Fruit fly (Drosophila melanogaster) whole organism, adult: ENCODE data around the gene GstD5.

Experiments
- CG11617 ChIP-seq: fragments of 200-800 bp; sonication (Bioruptor generic); optimal IDR thresholded peaks from 2 replicates; lab custom pipeline; 2017; ENCODE audit warnings: mild to moderate bottlenecking, missing biosample characterization, missing genetic modification reagents, missing genetic modification characterization
- CG12768 ChIP-seq: fragments of 200-800 bp; sonication (Bioruptor generic); optimal IDR thresholded peaks from 2 replicates; lab custom pipeline; 2017; ENCODE audit warnings: missing biosample characterization, missing genetic modification characterization, mild to moderate bottlenecking, moderate library complexity, missing genetic modification reagents
- CG14711 ChIP-seq: fragments of 200-800 bp; sonication (Bioruptor generic); optimal IDR thresholded peaks from 2 replicates; lab custom pipeline; 2018; ENCODE audit warnings: missing biosample characterization, mild to moderate bottlenecking, missing genetic modification characterization, moderate library complexity
- CG1620 ChIP-seq: fragments of 200-800 bp; sonication (Bioruptor generic); optimal IDR thresholded peaks from 2 replicates; lab custom pipeline; 2016; ENCODE audit warnings: missing biosample characterization, missing genetic modification characterization
- CG33017 ChIP-seq: fragments of 200-800 bp; sonication (Bioruptor generic); optimal IDR thresholded peaks from 2 replicates; lab custom pipeline; 2018; ENCODE audit warnings: missing biosample characterization, mild to moderate bottlenecking, missing genetic modification characterization, moderate library complexity
- CG5204 ChIP-seq: fragments of 200-800 bp; sonication (Bioruptor generic); optimal IDR thresholded peaks from 2 replicates; lab custom pipeline; 2016; ENCODE audit warnings: missing biosample characterization, missing genetic modification characterization
- CG7045 ChIP-seq: fragments of 200-800 bp; sonication (Bioruptor generic); optimal IDR thresholded peaks from 2 replicates; lab custom pipeline; 2017; ENCODE audit warnings: missing biosample characterization, mild to moderate bottlenecking, missing genetic modification characterization
- CG7101 ChIP-seq: fragments of 200-800 bp; sonication (Bioruptor generic); optimal IDR thresholded peaks from 2 replicates; lab custom pipeline; 2018; ENCODE audit warnings: missing biosample characterization, mild to moderate bottlenecking, missing genetic modification characterization, moderate library complexity
- Clk ChIP-seq: fragments of 200-800 bp; sonication (Bioruptor generic); optimal IDR thresholded peaks from 2 replicates; lab custom pipeline; 2017; ENCODE audit warnings: missing biosample characterization, missing genetic modification characterization
- Crg-1 ChIP-seq: fragments of 200-800 bp; sonication (Bioruptor generic); optimal IDR thresholded peaks from 2 replicates; lab custom pipeline; 2016; ENCODE audit warnings: missing biosample characterization, missing genetic modification characterization
- Hr96 ChIP-seq: fragments of 200-800 bp; sonication (Bioruptor generic); optimal IDR thresholded peaks from 2 replicates; lab custom pipeline; 2016; ENCODE audit warnings: missing biosample characterization, missing genetic modification characterization
- Mnt ChIP-seq: fragments of 200-800 bp; sonication (Bioruptor generic); optimal IDR thresholded peaks from 2 replicates; lab custom pipeline; 2016; ENCODE audit warnings: missing biosample characterization, mild to moderate bottlenecking, missing genetic modification characterization
- bab1 ChIP-seq: fragments of 200-800 bp; sonication (Bioruptor generic); optimal IDR thresholded peaks from 3 replicates; lab custom pipeline; 2019; ENCODE audit warnings: missing biosample characterization, mild to moderate bottlenecking, missing genetic modification characterization, moderate library complexity
- cic ChIP-seq: fragments of 200-800 bp; sonication (Bioruptor generic); optimal IDR thresholded peaks from 2 replicates; lab custom pipeline; 2017; ENCODE audit warnings: missing biosample characterization, mild to moderate bottlenecking, missing genetic modification characterization, moderate library complexity
- cnc ChIP-seq, 2 experiments: fragments of >200 bp; optimal IDR thresholded peaks; 2 replicates each; lab custom pipeline; 2017
- kay ChIP-seq: fragments of 200-800 bp; sonication (Bioruptor generic); peaks from one replicate; lab custom pipeline; 2016; ENCODE audit warnings: missing biosample characterization, missing genetic modification characterization, borderline replicate concordance
- ovo ChIP-seq: fragments of 200-800 bp; sonication (Bioruptor generic); optimal IDR thresholded peaks from 2 replicates; lab custom pipeline; 2016; ENCODE audit warnings: missing biosample characterization, missing genetic modification characterization
- pad ChIP-seq: fragments of 200-800 bp; sonication (Bioruptor generic); optimal IDR thresholded peaks from 3 replicates; lab custom pipeline; 2017; ENCODE audit warnings: missing biosample characterization, missing genetic modification characterization, mild to moderate bottlenecking, moderate library complexity, missing genetic modification reagents
- toe ChIP-seq: fragments of 200-800 bp; sonication (Bioruptor generic); optimal IDR thresholded peaks from 2 replicates; lab custom pipeline; 2016; ENCODE audit warnings: missing biosample characterization, missing genetic modification characterization

Gene GstD5

dm6 chr3R:12375258-12375783, at the start of gene GstD5:
GstD5 (plus strand) TSS chr3R:12375733.
- TF ChIP-seq ovo (GFP tag; lab: Kevin White, UChicago): no peak
- no peak for TF ChIP-seq CG33017 (tag; lab: Kevin White, UChicago)
- no peak for TF ChIP-seq cic
- no peak for TF ChIP-seq CG7045 (GFP tag; lab: Kevin White, UChicago)
- no peak for TF ChIP-seq CG11617 (GFP tag; lab: Kevin White, UChicago)
- TF ChIP-seq Clk (GFP tag; lab: Kevin White, UChicago): no peak
- no peak for TF ChIP-seq CG12768 (GFP tag; lab: Kevin White, UChicago)
- TF ChIP-seq CG1620 (GFP tag; lab: Kevin White, UChicago): no peak
- TF ChIP-seq kay (GFP tag; lab: Kevin White, UChicago): no peak
- TF ChIP-seq CG7101 (tag; lab: Kevin White, UChicago): no peak
- TF ChIP-seq cnc (optimal IDR thresholded peaks at IDR 0.05; lab: Kevin White, UChicago): no peak
- no peak for TF ChIP-seq CG14711
- TF ChIP-seq CG5204 (GFP tag; lab: Kevin White, UChicago): no peak
- no peak for TF ChIP-seq Crg-1
- TF ChIP-seq toe (GFP tag; lab: Kevin White, UChicago): no peak

- TF ChIP-seq CG1620 (GFP tag; lab: Kevin White, UChicago) (no peak), Crg-1 (no peak)
Measured at dm6 chr3R:12326855-12327254, 48.7 kb upstream of the GstD5 start.

DNA sequence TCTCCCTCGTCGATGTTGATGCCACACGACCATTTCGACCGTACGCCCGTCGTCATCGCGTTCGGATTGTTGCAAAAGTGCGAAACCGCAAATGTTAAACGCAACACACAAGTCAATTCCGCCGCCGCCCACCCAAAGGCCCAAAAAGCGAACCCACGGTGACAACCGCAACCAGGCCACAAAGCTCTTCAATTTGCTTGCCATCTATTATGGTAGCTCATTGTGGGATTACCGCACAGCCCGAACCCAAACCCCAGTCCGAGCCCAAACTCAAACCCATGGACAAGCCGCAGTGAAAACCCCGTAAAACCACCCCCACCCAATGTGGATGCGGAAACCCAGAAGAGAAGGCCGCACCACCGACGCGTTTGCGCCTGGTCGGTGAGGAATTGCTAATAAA, 45.7 kb upstream of the GstD5 start:
- TF ChIP-seq CG5204 (GFP tag; lab: Kevin White, UChicago) (no peak), ovo (GFP tag; lab: Kevin White, UChicago) (no peak), Hr96 (GFP tag; lab: Kevin White, UChicago) (no peak), CG11617 (GFP tag; lab: Kevin White, UChicago) (no peak), toe (GFP tag; lab: Kevin White, UChicago) (no peak), CG7101 (tag; lab: Kevin White, UChicago) (no peak)

dm6 chr3R:12341374-12341773, 34.2 kb upstream of the GstD5 start, which contains the start of gene Sgsf:
Sgsf (plus strand) TSS chr3R:12341674.
- TF ChIP-seq CG12768 (GFP tag; lab: Kevin White, UChicago) (no peak), bab1 (GFP tag; lab: Kevin White, UChicago) (no peak), CG33017 (tag; lab: Kevin White, UChicago) (no peak), toe (GFP tag; lab: Kevin White, UChicago) (no peak), pad (no peak)

DNA sequence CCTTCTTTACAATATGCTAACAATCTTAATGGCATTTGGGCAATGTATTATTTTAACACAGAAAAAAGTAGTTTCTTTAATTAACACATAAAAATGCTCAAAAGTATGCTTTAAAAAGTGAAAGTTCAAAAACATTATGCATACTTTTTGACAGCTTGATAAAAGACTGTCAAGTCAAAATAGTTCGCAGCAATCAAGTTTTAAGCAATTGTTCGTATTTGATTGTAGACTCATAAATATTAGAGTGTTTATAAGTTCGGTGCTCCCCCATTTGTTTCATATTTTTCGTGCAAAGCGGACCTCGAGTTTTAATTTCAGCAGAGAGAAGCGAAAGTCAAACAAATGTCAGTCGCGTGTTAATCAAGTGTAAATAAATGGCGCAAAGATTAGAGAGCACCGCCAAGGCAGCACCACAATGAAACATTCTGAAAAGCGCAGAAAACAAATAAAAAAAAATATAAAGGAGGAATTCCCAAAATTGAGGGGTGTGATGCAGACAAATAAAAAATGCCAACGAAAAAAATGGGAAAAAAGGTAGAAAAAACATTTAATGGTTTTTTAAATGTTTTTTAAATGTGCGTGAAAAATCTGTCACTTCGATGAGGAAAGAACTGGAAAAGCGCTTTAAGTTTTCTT, 30.5 kb upstream of the GstD5 start:
- TF ChIP-seq CG11617 (GFP tag; lab: Kevin White, UChicago) (no peak), kay (GFP tag; lab: Kevin White, UChicago) (peak; percentile 54)

DNA sequence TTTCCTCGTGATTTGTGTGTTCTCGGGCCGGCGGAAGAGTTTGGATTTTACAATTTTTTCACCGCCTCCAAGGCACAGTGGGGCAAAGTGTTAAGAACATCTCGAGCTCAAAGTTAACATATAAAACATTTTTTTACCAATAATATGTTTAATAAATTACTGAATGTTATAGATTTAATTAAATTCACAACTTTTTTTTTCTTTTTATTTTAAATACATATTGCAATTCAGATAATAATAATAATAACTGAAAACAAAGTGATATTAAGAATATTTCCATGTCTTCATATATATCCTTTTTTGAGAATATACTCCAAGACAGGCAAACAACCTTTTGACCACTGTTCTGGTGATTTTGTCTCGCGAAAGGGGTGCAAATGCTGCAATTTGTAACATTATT, 29.5 kb upstream of the GstD5 start:
- TF ChIP-seq pad (no peak), CG1620 (GFP tag; lab: Kevin White, UChicago) (no peak)

DNA sequence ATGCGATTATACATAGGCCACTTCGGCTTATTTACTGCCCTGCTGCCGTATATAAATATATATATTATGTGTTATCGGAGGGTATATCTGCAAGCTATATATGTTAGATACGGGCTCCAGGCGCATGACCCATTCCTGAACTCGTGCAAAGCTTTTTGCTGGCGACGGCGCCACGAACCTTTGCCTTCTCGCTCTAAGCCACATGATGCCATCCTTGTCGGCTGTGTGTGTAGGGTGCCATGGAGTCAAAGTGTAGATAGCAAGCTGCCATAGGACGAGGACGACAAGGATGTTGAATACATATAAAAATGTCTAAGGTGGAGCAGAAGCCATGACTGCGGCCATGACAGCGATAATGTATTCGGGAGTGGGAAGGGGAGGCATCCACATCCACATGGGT, 27.9 kb upstream of the GstD5 start:
- TF ChIP-seq CG11617 (GFP tag; lab: Kevin White, UChicago) (no peak), Hr96 (GFP tag; lab: Kevin White, UChicago) (no peak), bab1 (GFP tag; lab: Kevin White, UChicago) (no peak), CG7045 (GFP tag; lab: Kevin White, UChicago) (no peak), cic (no peak), kay (GFP tag; lab: Kevin White, UChicago) (peak; percentile 45), Mnt (GFP tag; lab: Kevin White, UChicago) (no peak), CG14711 (no peak), CG33017 (tag; lab: Kevin White, UChicago) (no peak)

DNA sequence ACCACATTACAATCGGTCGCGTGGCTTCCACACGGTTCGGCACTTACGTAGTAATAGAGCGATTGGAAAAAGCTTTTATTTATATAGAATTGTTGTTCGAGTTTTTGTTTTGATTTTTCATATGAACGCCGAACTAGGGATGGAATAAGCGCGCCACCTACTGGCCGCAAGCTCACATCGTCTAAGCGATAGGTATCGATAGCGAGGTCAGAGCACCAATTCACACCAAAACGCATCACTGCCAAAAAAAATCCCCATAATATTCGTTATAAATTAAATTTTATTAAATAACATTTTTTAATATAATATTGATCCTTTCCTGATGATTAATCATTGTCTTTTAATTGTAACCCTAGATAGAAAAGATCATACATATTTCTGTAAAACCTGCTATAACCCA, 25.0 kb upstream of the GstD5 start, which contains the start of gene CG10038:
CG10038 (minus strand) TSS at position 148 of the 400 bp plus-strand sequence.
- TF ChIP-seq cic (no peak), CG7101 (tag; lab: Kevin White, UChicago) (no peak), Mnt (GFP tag; lab: Kevin White, UChicago) (no peak), bab1 (GFP tag; lab: Kevin White, UChicago) (peak; percentile 39), CG12768 (GFP tag; lab: Kevin White, UChicago) (no peak), CG1620 (GFP tag; lab: Kevin White, UChicago) (peak; percentile 4), toe (GFP tag; lab: Kevin White, UChicago) (peak; percentile 27)
